Worm (Caenorhabditis elegans) whole organism, late embryonic: ENCODE results near the gene R160.10.

Source experiments
- K09A11.1 ChIP-seq: sonication (generic microtip); optimal IDR thresholded peaks from 2 replicates; lab custom pipeline; 2017; ENCODE audit warnings: antibody characterized with exemption, mild to moderate bottlenecking, missing genetic modification characterization, missing compliant biosample characterization; ENCODE audit not compliant: insufficient read depth
- ama-1 ChIP-seq: fragments of 150-350 bp; optimal IDR thresholded peaks from 2 replicates; lab custom pipeline; 2014
- ceh-31 ChIP-seq: sonication (generic microtip); optimal IDR thresholded peaks from 2 replicates; lab custom pipeline; 2016; ENCODE audit warnings: missing genetic modification characterization, missing compliant biosample characterization
- elt-2 ChIP-seq: sonication (generic microtip); optimal IDR thresholded peaks from 2 replicates; lab custom pipeline; 2016; ENCODE audit warnings: missing genetic modification reagents, missing genetic modification characterization, missing compliant biosample characterization
- lim-6 ChIP-seq: sonication (generic microtip); optimal IDR thresholded peaks from 2 replicates; lab custom pipeline; 2016; ENCODE audit warnings: missing genetic modification characterization, missing compliant biosample characterization
- nhr-11 ChIP-seq: fragments of 150-350 bp; optimal IDR thresholded peaks from 2 replicates; lab custom pipeline; 2014; ENCODE audit warnings: missing biosample characterization, missing genetic modification characterization
- pros-1 ChIP-seq: fragments of 150-350 bp; optimal IDR thresholded peaks from 2 replicates; lab custom pipeline; 2014; ENCODE audit warnings: missing biosample characterization, missing genetic modification reagents, missing genetic modification characterization
- unc-55 ChIP-seq: sonication (generic microtip); optimal IDR thresholded peaks from 2 replicates; lab custom pipeline; 2017; ENCODE audit warnings: missing biosample characterization, missing genetic modification reagents, missing genetic modification characterization

- no peak for TF ChIP-seq lim-6 (tag; lab: Kevin White, UChicago)
- no peak for TF ChIP-seq elt-2 (tag; lab: Kevin White, UChicago)
- TF ChIP-seq K09A11.1: no peak
- no peak for TF ChIP-seq unc-55 (GFP tag; lab: Kevin White, UChicago)
- TF ChIP-seq ama-1 (lab: Kevin White, UChicago): no peak
- no peak for TF ChIP-seq pros-1 (tag; lab: Kevin White, UChicago)
- no peak for TF ChIP-seq ceh-31 (tag; lab: Kevin White, UChicago)
- no peak for TF ChIP-seq nhr-11 (tag; lab: Kevin White, UChicago)
Measured at ce11 chrX:4409591-4410279, 42.4 kb upstream of the R160.10 start.
